Worm (Caenorhabditis elegans) whole organism, late embryonic: ENCODE measurements around the gene nhr-100.

Experiments
- C08G9.2 ChIP-seq: sonication (generic microtip); optimal IDR thresholded peaks from 2 replicates; lab custom pipeline; 2016; ENCODE audit warnings: mild to moderate bottlenecking, missing genetic modification characterization, moderate library complexity, missing compliant biosample characterization
- ama-1 ChIP-seq: fragments of 150-350 bp; optimal IDR thresholded peaks from 2 replicates; lab custom pipeline; 2014
- fkh-10 ChIP-seq: fragments of 150-350 bp; optimal IDR thresholded peaks from 2 replicates; lab custom pipeline; 2014; ENCODE audit warnings: missing biosample characterization, missing genetic modification reagents, missing genetic modification characterization
- nfya-1 ChIP-seq: sonication (generic microtip); optimal IDR thresholded peaks from 2 replicates; lab custom pipeline; 2017; ENCODE audit warnings: missing genetic modification characterization, mild to moderate bottlenecking, missing compliant biosample characterization, antibody characterized with exemption, moderate library complexity
- ttx-3 ChIP-seq: sonication (generic microtip); optimal IDR thresholded peaks from 2 replicates; lab custom pipeline; 2016; ENCODE audit warnings: missing genetic modification reagents, missing genetic modification characterization, missing compliant biosample characterization

- TF ChIP-seq ttx-3 (tag; lab: Kevin White, UChicago) (no peak), ama-1 (no peak), C08G9.2 (tag; lab: Kevin White, UChicago) (no peak), nfya-1 (peak; percentile 77), fkh-10 (no peak)
These were observed 10.1 kb upstream of the nhr-100 start for ce11 chrIV:9718396-9718795.
